Worm (Caenorhabditis elegans): ENCODE results near the gene F07F6.2.

Gene F07F6.2

ce11 chrII:5426054-5426453 is 4.0 kb upstream of the F07F6.2 start (continued):
- TF ChIP-seq ztf-25 (GFP tag; IDR thresholded peaks at IDR 0.05) (no peak), ets-4 (GFP tag; optimal IDR thresholded peaks at IDR 0.05) (peak; percentile 13), pha-4 (tag; optimal IDR thresholded peaks at IDR 0.05) (peak; percentile 45), unc-62 (GFP tag; optimal IDR thresholded peaks at IDR 0.05) (peak; percentile 43), B0336.3 (GFP tag; IDR thresholded peaks at IDR 0.05) (peak; percentile 65; the same call in 1 of the 2 replicates), unc-130 (GFP tag; optimal IDR thresholded peaks at IDR 0.05) (no peak), K12H6.12 (tag; optimal IDR thresholded peaks at IDR 0.05) (peak; percentile 38), C06A6.2 (GFP tag; conservative IDR thresholded peaks at IDR 0.05) (peak; percentile 26; the same call in 1 of the 2 replicates), lin-54 (GFP tag; optimal IDR thresholded peaks at IDR 0.05) (peak; percentile 18), nhr-80 (tag; optimal IDR thresholded peaks at IDR 0.05) (peak; percentile 57), cebp-2 (GFP tag; IDR thresholded peaks at IDR 0.05) (no peak), nhr-179 (tag; optimal IDR thresholded peaks at IDR 0.05) (no peak), nhr-90 (tag; optimal IDR thresholded peaks at IDR 0.05) (no peak), snpc-3.4 (tag; optimal IDR thresholded peaks at IDR 0.05) (no peak), lin-26 (GFP tag; IDR thresholded peaks at IDR 0.05) (peak; percentile 62; the same call in 1 of the 2 replicates), die-1 (tag; optimal IDR thresholded peaks at IDR 0.05) (peak; percentile 23), lag-1 (GFP tag; IDR thresholded peaks at IDR 0.05) (no peak)

- TF ChIP-seq unc-62 (GFP tag; optimal IDR thresholded peaks at IDR 0.05) (no peak), K11D2.4 (GFP tag; IDR thresholded peaks at IDR 0.05) (no peak), nhr-179 (tag; optimal IDR thresholded peaks at IDR 0.05) (no peak), nfyb-1 (GFP tag; IDR thresholded peaks at IDR 0.05) (no peak), cebp-1 (GFP tag; IDR thresholded peaks at IDR 0.05) (peak; percentile 58), cebp-1 (tag; optimal IDR thresholded peaks at IDR 0.05) (peak; percentile 68), atf-7 (tag; optimal IDR thresholded peaks at IDR 0.05) (no peak), snpc-3.4 (tag; optimal IDR thresholded peaks at IDR 0.05) (no peak)
Measured at ce11 chrII:5426470-5426869, 3.5 kb upstream of the F07F6.2 start.

- TF ChIP-seq cebp-2 (GFP tag; IDR thresholded peaks at IDR 0.05) (no peak), F49E8.2 (tag; optimal IDR thresholded peaks at IDR 0.05; ENCODE audit: insufficient read depth) (no peak), attf-5 (GFP tag; optimal IDR thresholded peaks at IDR 0.05) (no peak)
Measured at ce11 chrII:5433069-5433468, 3.1 kb downstream of the F07F6.2 start, which contains the start of gene srx-114. Gene srx-114 (minus strand): TSS chrII:5433169.

DNA sequence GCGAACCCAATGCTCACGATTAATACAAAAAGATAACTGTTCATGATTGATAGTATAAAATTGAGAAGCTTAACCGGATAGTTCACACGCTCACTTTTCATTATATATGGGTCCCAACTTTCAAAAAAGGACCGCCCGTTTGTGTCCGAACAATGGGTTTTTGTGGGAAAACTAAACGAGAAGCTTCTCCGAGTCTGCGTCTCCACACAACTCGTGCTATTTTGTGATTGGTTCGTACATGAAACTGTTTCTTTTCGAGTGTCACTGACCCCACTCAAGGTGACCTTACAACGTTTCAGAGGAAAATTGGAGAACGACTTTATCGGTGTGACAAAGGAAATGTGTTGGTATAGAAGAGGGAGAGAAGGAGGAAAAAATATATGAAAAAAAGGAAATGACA is 6.8 kb downstream of the F07F6.2 start, which contains the start of gene dct-5:
Gene dct-5, minus strand, starts transcription at position 101 of the 400 bp plus-strand sequence.
- no peak for TF ChIP-seq nhr-80 (tag; optimal IDR thresholded peaks at IDR 0.05)
- TF ChIP-seq bed-1 (GFP tag; IDR thresholded peaks at IDR 0.05) = no peak
- TF ChIP-seq Y95B8A.8 (GFP tag; IDR thresholded peaks at IDR 0.05) = no peak
- TF ChIP-seq nfya-2 (GFP tag; IDR thresholded peaks at IDR 0.05) = no peak
- TF ChIP-seq mcd-1 (GFP tag; IDR thresholded peaks at IDR 0.05) = no peak
- TF ChIP-seq madf-6 (GFP tag; IDR thresholded peaks at IDR 0.05) = no peak
- TF ChIP-seq madf-3 (GFP tag; IDR thresholded peaks at IDR 0.05) = no peak
- TF ChIP-seq hsf-1 (GFP tag; IDR thresholded peaks at IDR 0.05) = no peak

DNA sequence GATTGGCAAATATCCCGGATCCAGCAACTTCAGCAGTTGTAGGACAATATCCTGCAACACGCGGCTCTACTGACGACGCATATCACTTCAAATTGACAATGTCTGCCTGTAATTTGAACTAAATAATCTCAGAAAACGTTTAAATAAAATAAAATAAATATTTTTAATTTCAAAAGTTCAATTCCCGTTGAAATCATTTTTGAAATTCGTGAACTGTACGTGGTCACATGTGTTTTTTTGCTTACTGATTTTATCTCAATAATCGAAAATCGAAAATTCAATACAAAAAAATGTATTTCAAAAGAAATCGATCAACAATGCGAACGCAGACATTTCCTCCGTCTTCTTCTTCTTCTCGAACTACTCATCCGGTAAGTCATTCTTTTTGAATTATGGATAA is 7.6 kb downstream of the F07F6.2 start, which contains the start of gene F07F6.1:
Gene F07F6.1, plus strand, starts transcription at position 301 of the 400 bp plus-strand sequence.
- TF ChIP-seq B0035.1 (tag; optimal IDR thresholded peaks at IDR 0.05) (no peak), egl-18 (GFP tag; IDR thresholded peaks at IDR 0.05) (no peak), lin-35 (GFP tag; optimal IDR thresholded peaks at IDR 0.05) (no peak), athp-1 (tag; optimal IDR thresholded peaks at IDR 0.05) (no peak)
